1 fruit fly cellular context compared by ENCODE assay signal in the genomic region with DNA sequence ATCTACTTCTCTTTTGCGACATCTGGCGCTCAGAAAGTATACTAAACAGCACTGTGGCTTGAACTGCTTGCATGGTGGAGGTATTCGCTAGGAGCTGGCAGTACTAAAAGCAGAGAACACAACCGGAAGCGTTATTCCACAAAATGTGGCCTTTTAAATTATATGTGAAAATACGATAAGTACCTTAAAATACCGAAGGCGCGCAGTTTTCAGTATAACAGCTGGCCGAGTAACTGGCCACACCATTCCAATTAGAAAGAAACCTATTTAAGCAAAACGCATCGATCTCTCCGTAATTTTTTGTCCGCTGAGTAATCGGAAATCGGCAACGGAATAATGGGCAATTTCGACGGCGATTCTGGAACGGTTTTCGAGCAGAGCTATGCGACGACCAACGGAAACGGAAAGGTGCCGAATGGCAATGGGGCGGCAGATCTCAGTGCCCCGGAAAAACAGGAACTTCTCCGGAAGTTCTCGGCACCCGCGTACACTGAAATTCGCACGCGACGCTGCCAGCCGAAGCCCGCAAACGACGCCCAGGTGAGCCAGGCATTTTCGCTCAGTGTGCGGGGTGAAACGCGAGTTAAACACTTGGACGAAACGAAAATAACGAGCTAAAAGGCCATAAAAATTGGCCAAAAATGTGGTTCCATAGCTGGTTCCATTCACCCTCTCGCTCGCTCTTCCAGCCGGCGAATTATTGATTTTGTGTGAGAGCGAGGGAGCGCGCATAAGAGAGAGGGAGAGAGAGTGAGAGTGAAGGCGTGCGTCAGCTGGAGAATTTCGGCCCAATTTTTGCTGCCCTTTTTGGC.
A peak's percentile ranks its signal among the peaks of the same experiment; 100 is the strongest.
TF ChIP-seq lines count a peak whose summit lies in the region.

lace (plus strand) TSS at position 243 of the 812 bp plus-strand sequence.

TF ChIP-seq in whole organism, embryonic, 481 proteins besides CTCF, POLR2A, EP300 and RAD21 (continued from another document and continues in another):
- TF ChIP-seq CG10654 (GFP tag; optimal IDR thresholded peaks at IDR 0.05; lab: Kevin White, UChicago) (peak; percentile 82), HLH3B (GFP tag; IDR thresholded peaks at IDR 0.05; lab: Robert Waterston, UW) (peak; percentile 75), CG9876 (GFP tag; optimal IDR thresholded peaks at IDR 0.05; lab: Kevin White, UChicago) (peak; percentile 93), ci (GFP tag; IDR thresholded peaks at IDR 0.05; lab: Robert Waterston, UW) (peak; percentile 98), CG15073 (GFP tag; optimal IDR thresholded peaks at IDR 0.05; lab: Kevin White, UChicago) (no peak), wor (GFP tag; IDR thresholded peaks at IDR 0.05; lab: Robert Waterston, UW) (0 out of 2 replicates have a peak, but pooled peaks have one; percentile 15), tx (GFP tag; optimal IDR thresholded peaks at IDR 0.05; lab: Kevin White, UChicago) (peak; percentile 62), D19A (tag; optimal IDR thresholded peaks at IDR 0.05; lab: Kevin White, UChicago) (peak; percentile 31), NC2β (GFP tag; optimal IDR thresholded peaks at IDR 0.05; lab: Kevin White, UChicago) (peak; percentile 94), Oaz (GFP tag; IDR thresholded peaks at IDR 0.05; lab: Robert Waterston, UW) (peak; percentile 76), CG32532 (GFP tag; IDR thresholded peaks at IDR 0.05; lab: Robert Waterston, UW) (peak; percentile 92), CG9215 (GFP tag; IDR thresholded peaks at IDR 0.05; lab: Robert Waterston, UW) (peak; percentile 60), ind (GFP tag; optimal IDR thresholded peaks at IDR 0.05; lab: Kevin White, UChicago) (peak; percentile 55), CG13287 (GFP tag; IDR thresholded peaks at IDR 0.05; lab: Robert Waterston, UW; ENCODE audit: partially characterized antibody) (peak; percentile 22; the same call in 1 of the 2 replicates), unpg (GFP tag; optimal IDR thresholded peaks at IDR 0.05; lab: Kevin White, UChicago) (peak; percentile 73), ab (GFP tag; optimal IDR thresholded peaks at IDR 0.05; lab: Kevin White, UChicago) (no peak), Atf3 (GFP tag; optimal IDR thresholded peaks at IDR 0.05; lab: Kevin White, UChicago) (peak; percentile 81), schlank (tag; optimal IDR thresholded peaks at IDR 0.05; lab: Kevin White, UChicago) (peak; percentile 54), GATAe (GFP tag; conservative IDR thresholded peaks at IDR 0.05; lab: Robert Waterston, UW) (no peak), CG7357 (GFP tag; IDR thresholded peaks at IDR 0.05; lab: Robert Waterston, UW) (0 out of 3 replicates have a peak, but pooled peaks have one; percentile 14), sna (GFP tag; IDR thresholded peaks at IDR 0.05; lab: Robert Waterston, UW; ENCODE audit: partially characterized antibody) (peak; percentile 72; the same call in 1 of the 2 replicates), Trl (optimal IDR thresholded peaks at IDR 0.05; lab: Kevin White, UChicago) (peak; percentile 64 to 83), Trl (GFP tag; optimal IDR thresholded peaks at IDR 0.05; lab: Kevin White, UChicago) (peak; percentile 90), CG6765 (GFP tag; optimal IDR thresholded peaks at IDR 0.05; lab: Kevin White, UChicago) (peak; percentile 70), caup (GFP tag; optimal IDR thresholded peaks at IDR 0.05; lab: Kevin White, UChicago; ENCODE audit: severe bottlenecking) (peak; percentile 91), sob (GFP tag; IDR thresholded peaks at IDR 0.05; lab: Robert Waterston, UW) (peak; percentile 92), wek (GFP tag; optimal IDR thresholded peaks at IDR 0.05; lab: Kevin White, UChicago) (peak; percentile 33), dimm (GFP tag; IDR thresholded peaks at IDR 0.05; lab: Robert Waterston, UW) (0 out of 2 replicates have a peak, but pooled peaks have one; percentile 51), tna (GFP tag; IDR thresholded peaks at IDR 0.05; lab: Robert Waterston, UW; ENCODE audit: partially characterized antibody) (peak; percentile 38; the same call in 1 of the 2 replicates), CG1647 (GFP tag; optimal IDR thresholded peaks at IDR 0.05; lab: Kevin White, UChicago) (peak; percentile 67), Mes4 (GFP tag; optimal IDR thresholded peaks at IDR 0.05; lab: Kevin White, UChicago) (peak; percentile 91), CG5953 (GFP tag; IDR thresholded peaks at IDR 0.05; lab: Robert Waterston, UW) (peak; percentile 78), Asciz (GFP tag; optimal IDR thresholded peaks at IDR 0.05; lab: Kevin White, UChicago) (peak; percentile 51), CG16815 (GFP tag; optimal IDR thresholded peaks at IDR 0.05; lab: Kevin White, UChicago) (peak; percentile 68), zfh1 (GFP tag; IDR thresholded peaks at IDR 0.05; lab: Robert Waterston, UW) (peak; percentile 91), CG8359 (GFP tag; optimal IDR thresholded peaks at IDR 0.05; lab: Kevin White, UChicago; ENCODE audit: borderline replicate concordance) (peak; percentile 44), odd (GFP tag; optimal IDR thresholded peaks at IDR 0.05; lab: Kevin White, UChicago) (peak; percentile 33), CG18476 (GFP tag; optimal IDR thresholded peaks at IDR 0.05; lab: Kevin White, UChicago) (peak; percentile 10), bigmax (GFP tag; optimal IDR thresholded peaks at IDR 0.05; lab: Kevin White, UChicago) (peak; percentile 49), jigr1 (GFP tag; IDR thresholded peaks at IDR 0.05; lab: Robert Waterston, UW) (no peak), Drgx (GFP tag; IDR thresholded peaks at IDR 0.05; lab: Robert Waterston, UW) (no peak), TFAM (GFP tag; optimal IDR thresholded peaks at IDR 0.05; lab: Kevin White, UChicago) (no peak), tll (GFP tag; optimal IDR thresholded peaks at IDR 0.05; lab: Kevin White, UChicago) (peak in 1 of 2 experiments; percentile 59), corto (GFP tag; optimal IDR thresholded peaks at IDR 0.05; lab: Kevin White, UChicago) (no peak), CG12744 (GFP tag; optimal IDR thresholded peaks at IDR 0.05; lab: Kevin White, UChicago) (peak; percentile 45), ara (GFP tag; IDR thresholded peaks at IDR 0.05; lab: Robert Waterston, UW) (0 out of 2 replicates have a peak, but pooled peaks have one; percentile 63), CG31224 (GFP tag; IDR thresholded peaks at IDR 0.05; lab: Robert Waterston, UW) (peak; percentile 60), Eip74EF (GFP tag; optimal IDR thresholded peaks at IDR 0.05; lab: Kevin White, UChicago) (no peak), lmd (GFP tag; IDR thresholded peaks at IDR 0.05; lab: Robert Waterston, UW) (peak; percentile 71), cato (GFP tag; optimal IDR thresholded peaks at IDR 0.05; lab: Kevin White, UChicago; ENCODE audit: borderline replicate concordance) (peak; percentile 70), CG10462 (GFP tag; optimal IDR thresholded peaks at IDR 0.05; lab: Kevin White, UChicago) (peak; percentile 13), vvl (GFP tag; IDR thresholded peaks at IDR 0.05; lab: Robert Waterston, UW) (peak; percentile 94), Abd-B (GFP tag; optimal IDR thresholded peaks at IDR 0.05; lab: Kevin White, UChicago) (peak; percentile 75), Dp (GFP tag; optimal IDR thresholded peaks at IDR 0.05; lab: Kevin White, UChicago) (peak; percentile 48), dpn (GFP tag; optimal IDR thresholded peaks at IDR 0.05; lab: Kevin White, UChicago) (peak; percentile 69 to 86), ttk (GFP tag; IDR thresholded peaks at IDR 0.05; lab: Robert Waterston, UW) (peak; percentile 80), CG6791 (GFP tag; IDR thresholded peaks at IDR 0.05; lab: Robert Waterston, UW; ENCODE audit: partially characterized antibody) (peak; percentile 64; the same call in 2 of the 3 replicates), bowl (GFP tag; IDR thresholded peaks at IDR 0.05; lab: Robert Waterston, UW) (peak; percentile 51; the same call in 1 of the 2 replicates), NFAT (GFP tag; IDR thresholded peaks at IDR 0.05; lab: Robert Waterston, UW) (peak; percentile 89), CG30020 (tag; optimal IDR thresholded peaks at IDR 0.05; lab: Kevin White, UChicago) (peak; percentile 23), CG16863 (GFP tag; optimal IDR thresholded peaks at IDR 0.05; lab: Kevin White, UChicago) (peak; percentile 63), bcd (GFP tag; optimal IDR thresholded peaks at IDR 0.05; lab: Kevin White, UChicago) (peak; percentile 89), crc (GFP tag; optimal IDR thresholded peaks at IDR 0.05; lab: Kevin White, UChicago) (peak; percentile 74), gsb (GFP tag; IDR thresholded peaks at IDR 0.05; lab: Robert Waterston, UW) (peak; percentile 76), CG17912 (GFP tag; optimal IDR thresholded peaks at IDR 0.05; lab: Kevin White, UChicago) (peak; percentile 89), Opbp (GFP tag; IDR thresholded peaks at IDR 0.05; lab: Robert Waterston, UW; ENCODE audit: partially characterized antibody) (peak; percentile 56; the same call in 1 of the 3 replicates), CG2889 (GFP tag; IDR thresholded peaks at IDR 0.05; lab: Robert Waterston, UW) (peak; percentile 14; the same call in 1 of the 3 replicates), gcm (GFP tag; optimal IDR thresholded peaks at IDR 0.05; lab: Kevin White, UChicago) (peak; percentile 33), CG12104 (GFP tag; optimal IDR thresholded peaks at IDR 0.05; lab: Kevin White, UChicago) (peak; percentile 68), trh (GFP tag; optimal IDR thresholded peaks at IDR 0.05; lab: Kevin White, UChicago) (peak; percentile 78), ems (GFP tag; optimal IDR thresholded peaks at IDR 0.05; lab: Kevin White, UChicago) (peak; percentile 56), CG14710 (tag; optimal IDR thresholded peaks at IDR 0.05; lab: Kevin White, UChicago) (peak; percentile 83), emc (GFP tag; optimal IDR thresholded peaks at IDR 0.05; lab: Kevin White, UChicago) (peak; percentile 77), Vsx1 (GFP tag; optimal IDR thresholded peaks at IDR 0.05; lab: Kevin White, UChicago) (peak; percentile 80), CG10979 (tag; optimal IDR thresholded peaks at IDR 0.05; lab: Kevin White, UChicago) (peak; percentile 67), dmrt99B (tag; optimal IDR thresholded peaks at IDR 0.05; lab: Kevin White, UChicago) (peak; percentile 36), tap (tag; optimal IDR thresholded peaks at IDR 0.05; lab: Kevin White, UChicago) (peak; percentile 13), Dfd (GFP tag; optimal IDR thresholded peaks at IDR 0.05; lab: Kevin White, UChicago) (no peak), tin (GFP tag; optimal IDR thresholded peaks at IDR 0.05; lab: Kevin White, UChicago) (peak; percentile 63), danr (GFP tag; IDR thresholded peaks at IDR 0.05; lab: Robert Waterston, UW) (peak; percentile 40; the same call in 1 of the 2 replicates), Xbp1 (GFP tag; optimal IDR thresholded peaks at IDR 0.05; lab: Kevin White, UChicago) (peak; percentile 85), bab2 (GFP tag; optimal IDR thresholded peaks at IDR 0.05; lab: Kevin White, UChicago) (peak; percentile 67), CG8478 (optimal IDR thresholded peaks at IDR 0.05; lab: Kevin White, UChicago) (peak; percentile 84), Kr (GFP tag; optimal IDR thresholded peaks at IDR 0.05; lab: Kevin White, UChicago) (no peak), CG1792 (GFP tag; optimal IDR thresholded peaks at IDR 0.05; lab: Kevin White, UChicago) (peak; percentile 79), Dref (GFP tag; IDR thresholded peaks at IDR 0.05; lab: Robert Waterston, UW) (peak; percentile 46), CrebB (tag; optimal IDR thresholded peaks at IDR 0.05; lab: Kevin White, UChicago) (peak; percentile 68), CG4328 (GFP tag; optimal IDR thresholded peaks at IDR 0.05; lab: Kevin White, UChicago) (peak; percentile 70), btn (GFP tag; optimal IDR thresholded peaks at IDR 0.05; lab: Kevin White, UChicago) (peak; percentile 32), Awh (GFP tag; IDR thresholded peaks at IDR 0.05; lab: Robert Waterston, UW) (peak; percentile 74), pfk (GFP tag; optimal IDR thresholded peaks at IDR 0.05; lab: Kevin White, UChicago) (peak; percentile 70), CG10366 (GFP tag; IDR thresholded peaks at IDR 0.05; lab: Robert Waterston, UW) (peak; percentile 78), gcm2 (GFP tag; optimal IDR thresholded peaks at IDR 0.05; lab: Kevin White, UChicago) (peak; percentile 28), CG31365 (tag; optimal IDR thresholded peaks at IDR 0.05; lab: Kevin White, UChicago) (peak; percentile 97), CG8924 (tag; optimal IDR thresholded peaks at IDR 0.05; lab: Kevin White, UChicago) (peak; percentile 28), CG9932 (GFP tag; IDR thresholded peaks at IDR 0.05; lab: Robert Waterston, UW) (peak; percentile 82), lab (GFP tag; optimal IDR thresholded peaks at IDR 0.05; lab: Kevin White, UChicago) (peak; percentile 90), CG32772 (GFP tag; IDR thresholded peaks at IDR 0.05; lab: Robert Waterston, UW) (peak; percentile 74), mirr (GFP tag; optimal IDR thresholded peaks at IDR 0.05; lab: Kevin White, UChicago) (peak; percentile 56), CG11723 (GFP tag; optimal IDR thresholded peaks at IDR 0.05; lab: Kevin White, UChicago) (peak; percentile 61), eyg (GFP tag; optimal IDR thresholded peaks at IDR 0.05; lab: Kevin White, UChicago) (peak; percentile 73), CG1602 (GFP tag; optimal IDR thresholded peaks at IDR 0.05; lab: Kevin White, UChicago) (peak; percentile 74), Hand (GFP tag; optimal IDR thresholded peaks at IDR 0.05; lab: Kevin White, UChicago) (no peak), CG6654 (GFP tag; optimal IDR thresholded peaks at IDR 0.05; lab: Kevin White, UChicago) (peak; percentile 49), Myb (GFP tag; optimal IDR thresholded peaks at IDR 0.05; lab: Kevin White, UChicago) (peak; percentile 77), E2f1 (GFP tag; IDR thresholded peaks at IDR 0.05; lab: Robert Waterston, UW) (peak; percentile 79), NK7.1 (GFP tag; optimal IDR thresholded peaks at IDR 0.05; lab: Kevin White, UChicago) (peak; percentile 75), Neu2 (GFP tag; optimal IDR thresholded peaks at IDR 0.05; lab: Kevin White, UChicago; ENCODE audit: borderline replicate concordance) (peak; percentile 24), CG3838 (GFP tag; optimal IDR thresholded peaks at IDR 0.05; lab: Kevin White, UChicago) (peak; percentile 19), D19B (GFP tag; optimal IDR thresholded peaks at IDR 0.05; lab: Kevin White, UChicago) (peak; percentile 58), CG12299 (tag; optimal IDR thresholded peaks at IDR 0.05; lab: Kevin White, UChicago) (peak; percentile 46), Antp (GFP tag; optimal IDR thresholded peaks at IDR 0.05; lab: Kevin White, UChicago) (peak; percentile 71), ap (GFP tag; IDR thresholded peaks at IDR 0.05; lab: Robert Waterston, UW) (peak; percentile 65), pzg (GFP tag; optimal IDR thresholded peaks at IDR 0.05; lab: Kevin White, UChicago) (peak; percentile 91), CG7786 (GFP tag; optimal IDR thresholded peaks at IDR 0.05; lab: Kevin White, UChicago) (peak; percentile 74), chinmo (GFP tag; IDR thresholded peaks at IDR 0.05; lab: Robert Waterston, UW; ENCODE audit: partially characterized antibody) (0 out of 4 replicates have a peak, but pooled peaks have one; percentile 58)
